Fruit fly (Drosophila melanogaster): ENCODE results near the gene grsm.

The grsm gene

dm6 chr3R:12967612-12968011 is at the start of gene grsm, which contains the start of gene CG14384:
Gene grsm, minus strand, starts transcription at chr3R:12967712.
Gene CG14384, minus strand, starts transcription at chr3R:12967712.
- TF ChIP-seq CG17801 (GFP tag; optimal IDR thresholded peaks at IDR 0.05; ENCODE audit: partially characterized antibody): no peak

dm6 chr3R:13015811-13016766 is 48.6 kb upstream of the grsm start:
- TF ChIP-seq CG17801 (GFP tag; optimal IDR thresholded peaks at IDR 0.05; ENCODE audit: partially characterized antibody): no peak

- no peak for TF ChIP-seq CG17801 (GFP tag; optimal IDR thresholded peaks at IDR 0.05; ENCODE audit: partially characterized antibody)
These were observed 47.9 kb upstream of the grsm start for dm6 chr3R:13015402-13015801.

dm6 chr3R:13014168-13014881 is 46.8 kb upstream of the grsm start:
- no peak for TF ChIP-seq CG17801 (GFP tag; optimal IDR thresholded peaks at IDR 0.05; ENCODE audit: partially characterized antibody)

- no peak for TF ChIP-seq CG17801 (GFP tag; optimal IDR thresholded peaks at IDR 0.05; ENCODE audit: partially characterized antibody)
These were observed 45.5 kb upstream of the grsm start for dm6 chr3R:13012990-13013389.

DNA sequence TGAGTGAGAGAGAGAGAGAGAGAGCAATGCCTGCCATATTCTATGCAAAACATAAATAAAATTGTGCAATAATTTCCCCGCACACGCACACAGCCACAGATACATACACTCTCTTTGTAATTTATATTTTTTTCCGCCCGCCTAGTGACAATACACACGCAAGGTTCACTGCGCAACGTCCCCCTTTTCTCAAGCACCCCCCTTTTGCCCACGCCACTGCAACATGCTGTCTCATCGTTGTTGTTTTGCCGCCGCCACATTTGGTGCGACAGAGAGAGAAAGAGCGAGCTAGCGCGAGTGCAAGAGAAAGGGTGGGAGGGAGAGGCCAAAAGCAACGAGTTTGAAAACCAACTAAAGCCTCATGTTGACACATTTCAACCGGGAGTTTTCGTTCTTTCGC is 44.8 kb upstream of the grsm start:
- TF ChIP-seq CG17801 (GFP tag; optimal IDR thresholded peaks at IDR 0.05; ENCODE audit: partially characterized antibody): peak; percentile 39

DNA sequence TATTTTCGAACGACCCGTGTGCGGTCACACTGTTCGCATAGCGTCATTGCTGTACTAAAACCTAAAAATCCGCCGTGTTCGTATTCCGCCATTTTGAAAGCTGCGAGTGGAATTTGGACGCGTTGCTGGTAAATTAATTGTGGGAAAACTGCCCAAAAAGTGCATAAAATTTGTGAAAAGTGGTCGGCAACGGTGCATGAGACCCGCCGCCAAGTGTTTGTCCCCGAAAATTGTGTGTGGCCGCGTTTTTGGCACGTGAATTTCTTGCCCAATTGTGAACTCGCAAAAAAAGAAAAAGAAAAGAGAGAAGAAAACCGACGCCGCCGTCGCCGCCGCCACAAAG is 44.1 kb upstream of the grsm start, which contains the start of gene CtBP:
TSS of gene CtBP (plus strand) at position 29 of the 343 bp plus-strand sequence.
- no peak for TF ChIP-seq CG17801 (GFP tag; optimal IDR thresholded peaks at IDR 0.05; ENCODE audit: partially characterized antibody)

DNA sequence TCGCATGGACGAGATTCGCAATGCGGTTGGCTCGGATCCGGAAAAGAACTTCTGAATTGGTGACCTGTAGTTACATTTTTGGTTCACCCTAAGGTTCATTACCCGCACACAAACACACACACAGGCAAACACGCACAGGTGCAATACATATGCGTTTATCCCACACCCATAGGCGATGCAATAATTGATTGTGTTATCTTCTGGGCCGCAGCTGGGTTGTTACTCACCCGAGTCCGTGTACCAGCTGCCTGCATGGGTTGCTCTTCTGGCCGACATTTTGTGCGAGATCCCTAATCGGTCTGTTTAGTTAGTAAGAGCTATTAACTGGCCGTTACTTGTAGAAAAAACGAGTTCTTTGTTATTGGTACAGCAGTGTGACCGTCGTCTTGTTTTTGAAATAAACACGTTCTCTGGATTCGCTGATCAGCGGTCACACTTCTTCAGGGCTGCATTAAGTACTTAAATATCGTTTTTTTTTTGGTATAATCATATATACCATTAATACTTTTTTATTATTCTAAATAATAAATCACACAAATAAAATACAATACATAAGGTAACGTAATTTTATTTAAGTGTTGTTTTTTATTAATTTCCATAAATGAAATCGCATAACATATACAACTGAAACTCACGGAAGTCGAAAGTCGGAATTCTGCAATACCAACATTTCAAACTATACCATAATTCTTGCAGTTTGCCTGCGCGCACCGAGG is 43.6 kb upstream of the grsm start, which contains the start of gene CG8031:
TSS of gene CG8031 (minus strand) at position 406 of the 716 bp plus-strand sequence.
- TF ChIP-seq CG17801 (GFP tag; optimal IDR thresholded peaks at IDR 0.05; ENCODE audit: partially characterized antibody): peak; percentile 14

DNA sequence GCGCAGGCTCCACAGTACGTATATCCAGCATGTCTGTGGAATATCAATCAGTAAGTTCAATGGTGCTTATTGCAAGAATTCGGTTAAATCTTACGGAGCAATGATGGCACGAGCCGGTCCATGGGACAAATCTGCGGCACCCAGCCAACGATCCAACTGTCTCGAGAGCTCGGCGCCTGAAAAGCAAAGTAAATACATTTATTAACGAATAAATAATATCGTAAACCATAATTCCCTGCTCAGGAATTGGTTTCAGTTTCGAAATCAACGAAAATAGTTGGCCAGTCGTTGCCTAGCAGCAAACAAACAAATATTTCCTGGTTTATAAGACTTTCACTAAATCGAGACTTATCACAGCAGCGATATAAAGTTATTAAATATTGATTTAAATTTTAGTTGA is 42.1 kb upstream of the grsm start, which contains the start of gene CG11656:
TSS of gene CG11656 (plus strand) at position 301 of the 400 bp plus-strand sequence.
- no peak for TF ChIP-seq CG17801 (GFP tag; optimal IDR thresholded peaks at IDR 0.05; ENCODE audit: partially characterized antibody)

- peak; percentile 17 for TF ChIP-seq CG17801 (GFP tag; optimal IDR thresholded peaks at IDR 0.05; ENCODE audit: partially characterized antibody)
These were observed 30.7 kb upstream of the grsm start for dm6 chr3R:12998234-12998591.

dm6 chr3R:12997550-12998233 is 30.2 kb upstream of the grsm start, which contains the start of the genes CG17327, CG44194 and CG7518:
Gene CG17327, minus strand, starts transcription at chr3R:12997726.
Gene CG44194, minus strand, starts transcription at chr3R:12997726.
Gene CG7518, plus strand, starts transcription at chr3R:12998089.
- no peak for TF ChIP-seq CG17801 (GFP tag; optimal IDR thresholded peaks at IDR 0.05; ENCODE audit: partially characterized antibody)

dm6 chr3R:12995522-12995921 is 28.0 kb upstream of the grsm start, which contains the start of gene CG7488:
Gene CG7488, plus strand, starts transcription at chr3R:12995620.
- peak; percentile 12 for TF ChIP-seq CG17801 (GFP tag; optimal IDR thresholded peaks at IDR 0.05; ENCODE audit: partially characterized antibody)

DNA sequence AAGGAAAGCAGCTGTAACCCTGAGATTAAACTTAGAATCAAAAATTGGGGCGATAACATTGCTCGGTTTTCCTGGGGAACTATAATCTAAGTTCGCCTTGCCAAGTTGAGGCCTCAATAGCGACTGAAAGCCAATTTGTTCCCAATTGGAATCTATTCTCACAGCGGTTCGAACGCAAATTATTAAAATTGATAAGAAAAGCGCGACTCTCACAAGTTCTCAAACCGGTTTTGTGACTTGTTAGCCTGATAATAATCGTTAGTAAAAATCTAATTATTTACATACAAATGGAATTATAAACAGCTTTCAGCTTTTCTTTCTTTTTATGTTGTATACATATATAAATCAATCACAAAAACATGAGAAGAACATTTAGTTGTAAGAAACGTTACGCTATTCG is 27.5 kb upstream of the grsm start, which contains the start of gene yellow-f2:
TSS of gene yellow-f2 (minus strand) at position 101 of the 400 bp plus-strand sequence.
- no peak for TF ChIP-seq CG17801 (GFP tag; optimal IDR thresholded peaks at IDR 0.05; ENCODE audit: partially characterized antibody)

- no peak for TF ChIP-seq CG17801 (GFP tag; optimal IDR thresholded peaks at IDR 0.05; ENCODE audit: partially characterized antibody)
These were observed 25.5 kb upstream of the grsm start, which contains the start of gene yellow-f for dm6 chr3R:12993018-12993417. Gene yellow-f, minus strand, starts transcription at chr3R:12993201.

All from ovary, adult (tissue).